4 fruit fly cellular contexts compared by ENCODE assay signal in genomic region chr3L:15532368-15533030, dm6.
TF ChIP-seq lines count a peak whose summit lies in the region.

No protein-coding gene starts in this region.

TF ChIP-seq in whole organism, embryonic, 481 proteins besides CTCF, POLR2A, EP300 and RAD21 (continued from another document and continues in another):
- TF ChIP-seq gcm2 (GFP tag; optimal IDR thresholded peaks at IDR 0.05; lab: Kevin White, UChicago) (no peak), NC2α (GFP tag; optimal IDR thresholded peaks at IDR 0.05; lab: Kevin White, UChicago) (no peak), mld (GFP tag; IDR thresholded peaks at IDR 0.05; lab: Robert Waterston, UW; ENCODE audit: partially characterized antibody) (no peak), onecut (GFP tag; IDR thresholded peaks at IDR 0.05; lab: Robert Waterston, UW) (peak; percentile 23; the same call in 1 of the 2 replicates), CG9876 (GFP tag; optimal IDR thresholded peaks at IDR 0.05; lab: Kevin White, UChicago) (peak; percentile 22), ems (GFP tag; optimal IDR thresholded peaks at IDR 0.05; lab: Kevin White, UChicago) (no peak), Hr3 (GFP tag; optimal IDR thresholded peaks at IDR 0.05; lab: Kevin White, UChicago) (no peak), BEAF-32 (GFP tag; optimal IDR thresholded peaks at IDR 0.05; lab: Kevin White, UChicago) (no peak), CG17912 (GFP tag; optimal IDR thresholded peaks at IDR 0.05; lab: Kevin White, UChicago) (no peak), phol (tag; optimal IDR thresholded peaks at IDR 0.05; lab: Kevin White, UChicago) (peak; percentile 74), Sox102F (GFP tag; optimal IDR thresholded peaks at IDR 0.05; lab: Kevin White, UChicago) (peak; percentile 26), CG12155 (GFP tag; optimal IDR thresholded peaks at IDR 0.05; lab: Kevin White, UChicago) (peak; percentile 4), CG8388 (GFP tag; optimal IDR thresholded peaks at IDR 0.05; lab: Kevin White, UChicago) (no peak), CG5245 (GFP tag; optimal IDR thresholded peaks at IDR 0.05; lab: Kevin White, UChicago) (no peak), pita (GFP tag; optimal IDR thresholded peaks at IDR 0.05; lab: Kevin White, UChicago) (no peak), yki (optimal IDR thresholded peaks at IDR 0.05; lab: Kevin White, UChicago) (no peak), Doc3 (GFP tag; IDR thresholded peaks at IDR 0.05; lab: Robert Waterston, UW; ENCODE audit: partially characterized antibody) (no peak), CG9817 (tag; optimal IDR thresholded peaks at IDR 0.05; lab: Kevin White, UChicago) (peak; percentile 20), HLH54F (GFP tag; optimal IDR thresholded peaks at IDR 0.05; lab: Kevin White, UChicago) (no peak), CG13624 (GFP tag; optimal IDR thresholded peaks at IDR 0.05; lab: Kevin White, UChicago) (no peak), Kr (GFP tag; optimal IDR thresholded peaks at IDR 0.05; lab: Kevin White, UChicago) (no peak), esg (GFP tag; conservative IDR thresholded peaks at IDR 0.05; lab: Robert Waterston, UW) (peak; percentile 55), CG7987 (GFP tag; optimal IDR thresholded peaks at IDR 0.05; lab: Kevin White, UChicago) (no peak), CG12942 (GFP tag; optimal IDR thresholded peaks at IDR 0.05; lab: Kevin White, UChicago) (no peak), Drgx (GFP tag; IDR thresholded peaks at IDR 0.05; lab: Robert Waterston, UW) (peak; percentile 70), mirr (GFP tag; optimal IDR thresholded peaks at IDR 0.05; lab: Kevin White, UChicago) (peak; percentile 15), TFAM (GFP tag; optimal IDR thresholded peaks at IDR 0.05; lab: Kevin White, UChicago) (no peak), caup (GFP tag; optimal IDR thresholded peaks at IDR 0.05; lab: Kevin White, UChicago; ENCODE audit: severe bottlenecking) (no peak), nerfin-2 (GFP tag; IDR thresholded peaks at IDR 0.05; lab: Robert Waterston, UW; ENCODE audit: partially characterized antibody) (no peak), ind (GFP tag; optimal IDR thresholded peaks at IDR 0.05; lab: Kevin White, UChicago) (peak; percentile 52), CG11723 (GFP tag; optimal IDR thresholded peaks at IDR 0.05; lab: Kevin White, UChicago) (no peak), CG4404 (GFP tag; IDR thresholded peaks at IDR 0.05; lab: Robert Waterston, UW) (peak; percentile 24; the same call in 1 of the 2 replicates), D19B (GFP tag; optimal IDR thresholded peaks at IDR 0.05; lab: Kevin White, UChicago) (no peak)

TF ChIP-seq in whole organism, prepupa, 60 proteins besides CTCF, POLR2A, EP300 and RAD21 (continued from another document and continues in another):
- peak; percentile 45 for TF ChIP-seq CG4318 (GFP tag; optimal IDR thresholded peaks at IDR 0.05; lab: Kevin White, UChicago)
- peak; percentile 56 for TF ChIP-seq CG6854 (GFP tag; optimal IDR thresholded peaks at IDR 0.05; lab: Kevin White, UChicago)
- TF ChIP-seq OdsH (GFP tag; optimal IDR thresholded peaks at IDR 0.05; lab: Kevin White, UChicago) = peak; percentile 1
- TF ChIP-seq CG7368 (GFP tag; optimal IDR thresholded peaks at IDR 0.05; lab: Kevin White, UChicago) = no peak
- TF ChIP-seq ss (GFP tag; optimal IDR thresholded peaks at IDR 0.05; lab: Kevin White, UChicago) = no peak
- peak; percentile 63 for TF ChIP-seq Met (GFP tag; optimal IDR thresholded peaks at IDR 0.05; lab: Kevin White, UChicago)
- TF ChIP-seq CG6276 (GFP tag; optimal IDR thresholded peaks at IDR 0.05; lab: Kevin White, UChicago) = peak; percentile 77
- TF ChIP-seq Eip93F (GFP tag; optimal IDR thresholded peaks at IDR 0.05; lab: Kevin White, UChicago) = peak; percentile 34
- peak; percentile 31 for TF ChIP-seq Lpt (GFP tag; optimal IDR thresholded peaks at IDR 0.05; lab: Kevin White, UChicago)
- peak; percentile 41 for TF ChIP-seq pdm3 (GFP tag; optimal IDR thresholded peaks at IDR 0.05; lab: Kevin White, UChicago)
- TF ChIP-seq CG11294 (GFP tag; IDR thresholded peaks at IDR 0.05; lab: Robert Waterston, UW) = peak; percentile 52; the same call in 1 of the 2 replicates
- peak; percentile 72; the same call in 2 of the 3 replicates for TF ChIP-seq eg (GFP tag; IDR thresholded peaks at IDR 0.05; lab: Robert Waterston, UW)
- TF ChIP-seq CG11902 (GFP tag; optimal IDR thresholded peaks at IDR 0.05; lab: Kevin White, UChicago) = no peak
- peak; percentile 52 for TF ChIP-seq spab (GFP tag; optimal IDR thresholded peaks at IDR 0.05; lab: Kevin White, UChicago)
- TF ChIP-seq CG31627 (GFP tag; optimal IDR thresholded peaks at IDR 0.05; lab: Kevin White, UChicago) = peak; percentile 41
- no peak for TF ChIP-seq CG9139 (GFP tag; optimal IDR thresholded peaks at IDR 0.05; lab: Kevin White, UChicago)
- TF ChIP-seq achi (GFP tag; optimal IDR thresholded peaks at IDR 0.05; lab: Kevin White, UChicago) = peak; percentile 11
- peak; percentile 38 for TF ChIP-seq Eip75B (GFP tag; optimal IDR thresholded peaks at IDR 0.05; lab: Kevin White, UChicago)
- no peak for TF ChIP-seq Sox102F (GFP tag; optimal IDR thresholded peaks at IDR 0.05; lab: Kevin White, UChicago)
- peak; percentile 1 for TF ChIP-seq acj6 (GFP tag; optimal IDR thresholded peaks at IDR 0.05; lab: Kevin White, UChicago)
- TF ChIP-seq Sox15 (GFP tag; optimal IDR thresholded peaks at IDR 0.05; lab: Kevin White, UChicago) = no peak
- TF ChIP-seq salr (GFP tag; optimal IDR thresholded peaks at IDR 0.05; lab: Kevin White, UChicago) = peak in 1 of 2 experiments; percentile 57
- TF ChIP-seq vri (GFP tag; optimal IDR thresholded peaks at IDR 0.05; lab: Kevin White, UChicago) = peak; percentile 55
- peak; percentile 43 for TF ChIP-seq CG3032 (tag; optimal IDR thresholded peaks at IDR 0.05; lab: Kevin White, UChicago)
- TF ChIP-seq svp (GFP tag; lab: Kevin White, UChicago) = peak; percentile 95
- TF ChIP-seq dac (GFP tag; optimal IDR thresholded peaks at IDR 0.05; lab: Kevin White, UChicago) = no peak
- peak; percentile 30 for TF ChIP-seq dsx (GFP tag; optimal IDR thresholded peaks at IDR 0.05; lab: Kevin White, UChicago; ENCODE audit: poor library complexity, severe bottlenecking)
- peak; percentile 35 for TF ChIP-seq CG10669 (GFP tag; optimal IDR thresholded peaks at IDR 0.05; lab: Kevin White, UChicago)
- no peak for TF ChIP-seq CG16779 (tag; optimal IDR thresholded peaks at IDR 0.05; lab: Kevin White, UChicago)
- TF ChIP-seq fd59A (GFP tag; optimal IDR thresholded peaks at IDR 0.05; lab: Kevin White, UChicago) = no peak
- peak; percentile 53 for TF ChIP-seq CG1621 (tag; optimal IDR thresholded peaks at IDR 0.05; lab: Kevin White, UChicago)
- peak; percentile 63 for TF ChIP-seq topi (GFP tag; optimal IDR thresholded peaks at IDR 0.05; lab: Kevin White, UChicago)
- peak; percentile 81 for TF ChIP-seq Eip78C (GFP tag; lab: Kevin White, UChicago)
- TF ChIP-seq esn (GFP tag; optimal IDR thresholded peaks at IDR 0.05; lab: Kevin White, UChicago) = peak; percentile 47

TF ChIP-seq in whole organism, pupa, 21 proteins besides CTCF, POLR2A, EP300 and RAD21 (continued from another document):
- peak; percentile 60 for TF ChIP-seq CG8301 (tag; optimal IDR thresholded peaks at IDR 0.05; lab: Kevin White, UChicago)

TF ChIP-seq in whole organism, wandering third instar larva, 38 proteins besides CTCF, POLR2A, EP300 and RAD21 (continued from another document):
- TF ChIP-seq pan (optimal IDR thresholded peaks at IDR 0.05; lab: Kevin White, UChicago) = no peak
- TF ChIP-seq Jra (GFP tag; optimal IDR thresholded peaks at IDR 0.05; lab: Kevin White, UChicago) = peak; percentile 25
- TF ChIP-seq dmrt93B (GFP tag; optimal IDR thresholded peaks at IDR 0.05; lab: Kevin White, UChicago) = peak; percentile 67
- TF ChIP-seq CrebA (GFP tag; optimal IDR thresholded peaks at IDR 0.05; lab: Kevin White, UChicago; ENCODE audit: borderline replicate concordance) = peak; percentile 63
- peak; percentile 58 to 72 for TF ChIP-seq dl (GFP tag; optimal IDR thresholded peaks at IDR 0.05; lab: Kevin White, UChicago; ENCODE audit: insufficient read depth in 1 of 2, partially characterized antibody in 2 of 2)
- no peak for TF ChIP-seq Vsx2 (GFP tag; optimal IDR thresholded peaks at IDR 0.05; lab: Kevin White, UChicago; ENCODE audit: partially characterized antibody)
- peak; percentile 62 for TF ChIP-seq fru (GFP tag; optimal IDR thresholded peaks at IDR 0.05; lab: Kevin White, UChicago)
- peak; percentile 90 for TF ChIP-seq Rel (GFP tag; optimal IDR thresholded peaks at IDR 0.05; lab: Kevin White, UChicago)
- peak; percentile 97 for TF ChIP-seq Rel (tag; optimal IDR thresholded peaks at IDR 0.05; lab: Kevin White, UChicago)
- no peak for TF ChIP-seq Abd-B (GFP tag; optimal IDR thresholded peaks at IDR 0.05; lab: Kevin White, UChicago)
- TF ChIP-seq Hr83 (GFP tag; optimal IDR thresholded peaks at IDR 0.05; lab: Kevin White, UChicago; ENCODE audit: poor library complexity, severe bottlenecking) = peak; percentile 28
- peak; percentile 89 for TF ChIP-seq Dif (GFP tag; optimal IDR thresholded peaks at IDR 0.05; lab: Kevin White, UChicago; ENCODE audit: partially characterized antibody)
- TF ChIP-seq jim (GFP tag; optimal IDR thresholded peaks at IDR 0.05; lab: Kevin White, UChicago) = no peak
- TF ChIP-seq foxo (GFP tag; optimal IDR thresholded peaks at IDR 0.05; lab: Kevin White, UChicago) = peak in 1 of 2 experiments; percentile 53
